Worm (Caenorhabditis elegans) whole organism, mixed stage, embryonic: ENCODE measurements around the gene F01E11.3.

Experiments
- bed-3 ChIP-seq: fragments of 200-800 bp; sonication (Bioruptor generic); optimal IDR thresholded peaks from 3 replicates; lab custom pipeline; 2018; ENCODE audit warnings: mild to moderate bottlenecking, missing genetic modification characterization, moderate library complexity, missing compliant biosample characterization
- ceh-43 ChIP-seq: fragments of 200-800 bp; sonication (Bioruptor generic); optimal IDR thresholded peaks from 2 replicates; lab custom pipeline; 2018; ENCODE audit warnings: mild to moderate bottlenecking, missing genetic modification characterization, moderate library complexity, missing compliant biosample characterization
- ces-1 ChIP-seq: fragments of 150-350 bp; optimal IDR thresholded peaks from 2 replicates; lab custom pipeline; 2014; ENCODE audit warnings: missing biosample characterization, missing genetic modification reagents, missing genetic modification characterization
- elt-1 ChIP-seq: sonication (generic microtip); optimal IDR thresholded peaks from 2 replicates; lab custom pipeline; 2017; ENCODE audit warnings: missing genetic modification characterization, mild to moderate bottlenecking, missing compliant biosample characterization, antibody characterized with exemption, moderate library complexity, borderline replicate concordance; ENCODE audit not compliant: insufficient read depth
- elt-3 ChIP-seq: fragments of 150-350 bp; optimal IDR thresholded peaks from 2 replicates; lab custom pipeline; 2014; ENCODE audit warnings: missing biosample characterization, missing genetic modification characterization
- flh-1 ChIP-seq: fragments of 200-800 bp; sonication (Bioruptor generic); optimal IDR thresholded peaks from 2 replicates; lab custom pipeline; 2018; ENCODE audit warnings: mild to moderate bottlenecking, missing genetic modification characterization, moderate library complexity, missing compliant biosample characterization
- lsy-2 ChIP-seq: fragments of 150-350 bp; optimal IDR thresholded peaks from 2 replicates; lab custom pipeline; 2014; ENCODE audit warnings: missing biosample characterization, missing genetic modification characterization
- mab-5 ChIP-seq: fragments of 150-350 bp; optimal IDR thresholded peaks from 2 replicates; lab custom pipeline; 2014; ENCODE audit warnings: missing biosample characterization, missing genetic modification characterization
- mls-2 ChIP-seq: sonication (generic microtip); optimal IDR thresholded peaks from 2 replicates; lab custom pipeline; 2016; ENCODE audit warnings: mild to moderate bottlenecking, missing genetic modification characterization, moderate library complexity, missing compliant biosample characterization
- nhr-28 ChIP-seq: fragments of 150-350 bp; optimal IDR thresholded peaks from 2 replicates; lab custom pipeline; 2014; ENCODE audit warnings: missing biosample characterization, missing genetic modification characterization
- pha-4 ChIP-seq: fragments of 150-350 bp; optimal IDR thresholded peaks from 2 replicates; lab custom pipeline; 2018; ENCODE audit warnings: missing biosample characterization, missing genetic modification reagents, missing genetic modification characterization
- sem-2 ChIP-seq: fragments of 200-800 bp; sonication (Bioruptor generic); optimal IDR thresholded peaks from 2 replicates; lab custom pipeline; 2018; ENCODE audit warnings: mild to moderate bottlenecking, missing genetic modification characterization, missing compliant biosample characterization
- sptf-1 ChIP-seq: sonication (generic microtip); optimal IDR thresholded peaks from 2 replicates; lab custom pipeline; 2017; ENCODE audit warnings: mild to moderate bottlenecking, missing genetic modification characterization, moderate library complexity, missing compliant biosample characterization
- tbx-8 ChIP-seq: fragments of 200-800 bp; sonication (Bioruptor generic); optimal IDR thresholded peaks from 2 replicates; lab custom pipeline; 2018; ENCODE audit warnings: mild to moderate bottlenecking, missing genetic modification characterization, moderate library complexity, missing compliant biosample characterization
- unc-39 ChIP-seq: fragments of 150-350 bp; optimal IDR thresholded peaks from 2 replicates; lab custom pipeline; 2014; ENCODE audit warnings: missing biosample characterization, missing genetic modification characterization
- zip-8 ChIP-seq: fragments of 150-350 bp; optimal IDR thresholded peaks from 2 replicates; lab custom pipeline; 2014; ENCODE audit warnings: missing biosample characterization, missing genetic modification characterization
- ztf-11 ChIP-seq: fragments of 150-350 bp; optimal IDR thresholded peaks from 2 replicates; lab custom pipeline; 2014; ENCODE audit warnings: missing biosample characterization, missing genetic modification characterization

Gene F01E11.3

DNA sequence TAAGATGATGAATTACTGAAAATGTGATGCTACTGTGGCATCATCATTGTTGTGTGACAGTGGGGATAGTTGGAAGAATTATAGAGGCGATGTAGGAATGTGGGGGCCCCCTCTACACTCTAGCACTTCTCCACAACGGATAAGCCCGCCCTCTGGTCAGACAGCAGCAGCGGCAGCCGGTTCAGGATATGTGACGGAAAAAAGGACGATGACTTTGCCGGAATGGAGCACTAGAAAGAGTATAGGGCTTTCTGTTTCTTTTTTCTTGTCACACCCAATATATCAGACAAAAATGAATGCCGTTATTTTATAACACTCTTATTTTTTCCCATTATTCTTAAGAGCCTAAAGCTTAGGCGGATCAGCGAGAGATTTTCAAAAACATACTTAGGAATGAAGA is 38.3 kb downstream of the F01E11.3 start, which contains the start of gene tyra-2:
Gene tyra-2 (minus strand): TSS at position 101 of the 400 bp plus-strand sequence.
- TF ChIP-seq ceh-43 (GFP tag; lab: Kevin White, UChicago), result no peak

DNA sequence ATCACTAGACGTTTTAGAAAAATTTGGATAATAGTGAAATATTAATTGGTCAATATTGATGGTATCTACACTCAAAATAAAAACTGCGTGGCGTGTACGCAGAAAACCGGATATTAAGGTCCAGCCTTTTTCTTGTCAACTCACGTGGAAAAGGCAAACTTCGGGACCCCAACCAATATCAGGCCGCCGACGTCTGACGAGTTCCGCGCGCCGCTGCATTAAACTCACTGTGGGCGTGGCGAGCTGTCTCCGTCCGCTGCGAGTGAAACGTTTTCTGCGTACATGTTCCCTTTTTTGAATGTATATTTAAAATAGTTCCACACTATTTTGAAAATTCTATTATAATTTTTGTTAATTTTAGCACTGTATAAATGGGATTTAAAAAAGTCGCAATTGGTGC is 38.8 kb downstream of the F01E11.3 start:
- TF ChIP-seq unc-39 (tag; lab: Kevin White, UChicago), result no peak
- no peak for TF ChIP-seq ceh-43 (GFP tag; lab: Kevin White, UChicago)
- TF ChIP-seq nhr-28, result no peak
- no peak for TF ChIP-seq flh-1 (GFP tag; lab: Kevin White, UChicago)
- no peak for TF ChIP-seq tbx-8 (GFP tag; lab: Kevin White, UChicago)
- TF ChIP-seq mab-5 (tag; lab: Kevin White, UChicago), result no peak
- no peak for TF ChIP-seq mls-2
- no peak for TF ChIP-seq lsy-2
- no peak for TF ChIP-seq elt-3 (tag; lab: Kevin White, UChicago)
- TF ChIP-seq ztf-11 (tag; lab: Kevin White, UChicago), result no peak
- no peak for TF ChIP-seq pha-4 (tag; lab: Kevin White, UChicago)
- TF ChIP-seq elt-1 (tag; lab: Kevin White, UChicago), result no peak
- TF ChIP-seq ces-1 (GFP tag; lab: Kevin White, UChicago), result no peak

- no peak for TF ChIP-seq sptf-1
- peak; percentile 26 for TF ChIP-seq ces-1 (GFP tag; lab: Kevin White, UChicago)
These were observed 52.6 kb downstream of the F01E11.3 start, which contains the start of gene cah-5 for ce11 chrX:7019733-7020132. Gene cah-5, plus strand, starts transcription at chrX:7020033.

- TF ChIP-seq sem-2 (GFP tag; lab: Kevin White, UChicago), result no peak
- TF ChIP-seq tbx-8 (GFP tag; lab: Kevin White, UChicago), result no peak
- TF ChIP-seq bed-3 (GFP tag; lab: Kevin White, UChicago), result no peak
- no peak for TF ChIP-seq zip-8 (tag; lab: Kevin White, UChicago)
These were observed 61.7 kb downstream of the F01E11.3 start, which contains the start of gene flp-26 for ce11 chrX:7028836-7029235. Gene flp-26, plus strand, starts transcription at chrX:7029136.
